Worm (Caenorhabditis elegans) whole organism, L4 larva: Measurements from ENCODE around the gene W06G6.10.

Experiments used
- R02D3.7 ChIP-seq: fragments of 150-350 bp; sonication (generic microtip); optimal IDR thresholded peaks from 3 replicates; lab custom pipeline; 2014; ENCODE audit warnings: missing biosample characterization, missing genetic modification characterization
- ama-1 ChIP-seq: fragments of 150-350 bp; optimal IDR thresholded peaks from 2 replicates; lab custom pipeline; 2014; ENCODE audit warnings: inconsistent platforms, mixed read lengths
- fos-1 ChIP-seq: fragments of 150-350 bp; optimal IDR thresholded peaks from 2 replicates; lab custom pipeline; 2014; ENCODE audit warnings: missing biosample characterization, missing genetic modification characterization
- gei-8 ChIP-seq: fragments of 200-800 bp; sonication (Bioruptor generic); optimal IDR thresholded peaks from 2 replicates; lab custom pipeline; 2018; ENCODE audit warnings: mild to moderate bottlenecking, missing genetic modification characterization, missing compliant biosample characterization
- lin-15B ChIP-seq: fragments of 150-350 bp; sonication (generic microtip); optimal IDR thresholded peaks from 3 replicates; lab custom pipeline; 2014; ENCODE audit warnings: missing biosample characterization, missing genetic modification characterization
- lin-39 ChIP-seq: fragments of 150-350 bp; optimal IDR thresholded peaks from 2 replicates; lab custom pipeline; 2014; ENCODE audit warnings: missing biosample characterization, missing genetic modification reagents, missing genetic modification characterization
- mep-1 ChIP-seq: fragments of 150-350 bp; sonication (generic microtip); optimal IDR thresholded peaks from 3 replicates; lab custom pipeline; 2014; ENCODE audit warnings: missing biosample characterization, missing genetic modification characterization
- nhr-25 ChIP-seq: sonication (generic microtip); optimal IDR thresholded peaks from 2 replicates; lab custom pipeline; 2017; ENCODE audit warnings: missing genetic modification characterization, mild to moderate bottlenecking, missing compliant biosample characterization, antibody characterized with exemption, moderate library complexity, borderline replicate concordance; ENCODE audit not compliant: insufficient read depth
- pha-4 ChIP-seq, 2 experiments: fragments of 150-350 bp in 1 of 2; fragments of 200-800 bp in 1 of 2; sonication (Bioruptor generic) in 1 of 2; IDR thresholded peaks in 1 of 2; optimal IDR thresholded peaks in 1 of 2; 2 replicates each; pipeline versions ENCODE4 v1.3.6 to Lab custom; 2014 to 2022; ENCODE audit warnings: missing genetic modification characterization in 2 of 2, missing genetic modification reagents in 2 of 2, missing biosample characterization in 1 of 2, missing compliant biosample characterization in 1 of 2
- tra-1 ChIP-seq: fragments of 200-800 bp; sonication (Bioruptor generic); IDR thresholded peaks from 2 replicates; pipeline ENCODE4 v1.3.6; 2022; ENCODE audit warnings: missing genetic modification reagents, missing genetic modification characterization, missing compliant biosample characterization
- unc-130 ChIP-seq: sonication (generic microtip); optimal IDR thresholded peaks from 2 replicates; lab custom pipeline; 2016; ENCODE audit warnings: missing genetic modification reagents, missing genetic modification characterization, missing compliant biosample characterization
- unc-39 ChIP-seq: sonication (generic microtip); optimal IDR thresholded peaks from 2 replicates; lab custom pipeline; 2017; ENCODE audit warnings: missing biosample characterization, missing genetic modification characterization
- ztf-11 ChIP-seq: fragments of 150-350 bp; optimal IDR thresholded peaks from 2 replicates; lab custom pipeline; 2014; ENCODE audit warnings: missing biosample characterization, missing genetic modification characterization

DNA sequence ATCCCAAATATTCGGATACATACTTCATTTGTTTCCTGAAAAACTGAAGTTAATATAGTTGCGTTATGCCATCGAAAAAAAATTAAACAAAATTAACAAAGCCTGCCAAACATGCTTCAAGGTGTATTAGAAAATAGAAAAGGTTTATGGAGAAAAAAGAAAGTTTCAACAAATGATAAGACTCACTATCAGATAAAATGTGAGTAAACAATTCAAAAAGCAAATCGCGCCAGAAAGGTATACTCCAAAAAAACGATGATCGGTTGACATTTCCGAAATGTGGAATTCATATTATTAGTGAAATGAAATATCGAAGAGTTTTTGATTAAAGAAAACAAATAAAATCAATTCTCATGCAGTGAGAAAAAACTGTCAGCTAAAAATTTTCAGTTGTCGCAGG is 26.1 kb downstream of the W06G6.10 start, which contains the start of gene Y70C5A.3:
- TF ChIP-seq R02D3.7 (no peak), lin-39 (tag; lab: Kevin White, UChicago) (no peak), pha-4 (GFP tag; IDR thresholded peaks at IDR 0.05; lab: Robert Waterston, UW) (no peak), pha-4 (tag; optimal IDR thresholded peaks at IDR 0.05; lab: Kevin White, UChicago) (no peak), fos-1 (tag; lab: Kevin White, UChicago) (no peak), unc-39 (tag; lab: Kevin White, UChicago) (no peak), ama-1 (no peak), unc-130 (GFP tag; lab: Kevin White, UChicago) (no peak), ztf-11 (no peak), nhr-25 (no peak), tra-1 (GFP tag; lab: Robert Waterston, UW) (no peak), mep-1 (tag; lab: Kevin White, UChicago) (no peak), lin-15B (tag; lab: Kevin White, UChicago) (no peak), gei-8 (GFP tag; lab: Kevin White, UChicago) (no peak)
